Worm (Caenorhabditis elegans) whole organism, early embryonic: ENCODE results near the gene smg-6.

Source experiments
- F13C5.2 ChIP-seq: sonication (generic microtip); optimal IDR thresholded peaks from 2 replicates; lab custom pipeline; 2017; ENCODE audit warnings: mild to moderate bottlenecking, missing genetic modification characterization, inconsistent platforms, missing compliant biosample characterization
- aly-1 ChIP-seq: sonication (generic microtip); optimal IDR thresholded peaks from 2 replicates; lab custom pipeline; 2016; ENCODE audit warnings: missing genetic modification characterization, missing compliant biosample characterization
- ama-1 ChIP-seq: fragments of 150-350 bp; optimal IDR thresholded peaks from 2 replicates; lab custom pipeline; 2014
- ets-7 ChIP-seq: sonication (generic microtip); optimal IDR thresholded peaks from 2 replicates; lab custom pipeline; 2016; ENCODE audit warnings: missing genotype, missing genetic modification characterization, missing compliant biosample characterization
- flt-1 ChIP-seq: fragments of 200-800 bp; sonication (Bioruptor generic); IDR thresholded peaks from 2 replicates; pipeline ENCODE4 v1.3.6; 2022; ENCODE audit warnings: missing genetic modification characterization, missing compliant biosample characterization
- hmbx-1 ChIP-seq: sonication (generic microtip); optimal IDR thresholded peaks from 2 replicates; lab custom pipeline; 2016; ENCODE audit warnings: mild to moderate bottlenecking, missing genetic modification characterization, missing compliant biosample characterization
- hmg-4 ChIP-seq: fragments of 200-800 bp; sonication (Bioruptor generic); optimal IDR thresholded peaks from 2 replicates; lab custom pipeline; 2018; ENCODE audit warnings: mild to moderate bottlenecking, missing genetic modification characterization, missing compliant biosample characterization
- tbx-11 ChIP-seq: fragments of 200-800 bp; sonication (Bioruptor generic); IDR thresholded peaks from 2 replicates; pipeline ENCODE4 v1.3.6; 2022; ENCODE audit warnings: missing genetic modification characterization, missing compliant biosample characterization
- tbx-37 ChIP-seq: fragments of 200-800 bp; sonication (Bioruptor generic); conservative IDR thresholded peaks from 2 replicates; pipeline ENCODE4 v1.3.6; 2022; ENCODE audit warnings: missing genetic modification reagents, missing genetic modification characterization, missing compliant biosample characterization
- tra-4 ChIP-seq: sonication (generic microtip); optimal IDR thresholded peaks from 2 replicates; lab custom pipeline; 2017; ENCODE audit warnings: missing genetic modification characterization, missing compliant biosample characterization

ce11 chrIII:2508518-2508917 is 34.9 kb downstream of the smg-6 start, which contains the start of gene Y54F10AM.6:
- TF ChIP-seq tbx-11 (GFP tag; lab: Robert Waterston, UW) (no peak), ets-7 (no peak), hmg-4 (GFP tag; lab: Kevin White, UChicago) (no peak), hmbx-1 (tag; lab: Kevin White, UChicago) (no peak), tbx-37 (GFP tag; lab: Robert Waterston, UW) (no peak), aly-1 (tag; lab: Kevin White, UChicago) (no peak), ama-1 (lab: Kevin White, UChicago) (no peak), tra-4 (tag; lab: Kevin White, UChicago) (no peak), flt-1 (GFP tag; lab: Robert Waterston, UW) (no peak), F13C5.2 (tag; lab: Kevin White, UChicago) (no peak)
